Fruit fly (Drosophila melanogaster): ENCODE results near the gene Srp72.

- TF ChIP-seq CG8478 (optimal IDR thresholded peaks at IDR 0.05): no peak
- TF ChIP-seq pan (optimal IDR thresholded peaks at IDR 0.05): no peak
- no peak for TF ChIP-seq usp (GFP tag; optimal IDR thresholded peaks at IDR 0.05)
- TF ChIP-seq Dll (optimal IDR thresholded peaks at IDR 0.05): no peak
- no peak for TF ChIP-seq psq (optimal IDR thresholded peaks at IDR 0.05)
- TF ChIP-seq EcR (GFP tag; optimal IDR thresholded peaks at IDR 0.05): no peak
Measured at dm6 chr3R:20563830-20564421, 24.6 kb upstream of the Srp72 start, which contains the start of gene CG10877.
